Worm (Caenorhabditis elegans): Measurements from ENCODE around the gene F47B10.8.
A peak's percentile ranks its signal among the peaks of the same experiment; 100 is the strongest.

F47B10.8 gene

ce11 chrX:10900952-10901351 lies 9.7 kb downstream of the F47B10.8 start (continued):
- TF ChIP-seq lsy-2 (tag; optimal IDR thresholded peaks at IDR 0.05) (peak in 1 of 2 experiments; percentile 61), ctbp-1 (GFP tag; IDR thresholded peaks at IDR 0.05) (0 out of 2 replicates have a peak, but pooled peaks have one; percentile 38), php-3 (GFP tag; IDR thresholded peaks at IDR 0.05) (0 out of 2 replicates have a peak, but pooled peaks have one; percentile 22), dpl-1 (GFP tag; optimal IDR thresholded peaks at IDR 0.05) (peak; percentile 21), mep-1 (tag; optimal IDR thresholded peaks at IDR 0.05) (peak; percentile 79), nhr-11 (tag; optimal IDR thresholded peaks at IDR 0.05) (peak; percentile 87)

- no peak for TF ChIP-seq nhr-111 (GFP tag; optimal IDR thresholded peaks at IDR 0.05)
- TF ChIP-seq skn-1 (tag; optimal IDR thresholded peaks at IDR 0.05), result no peak
- no peak for TF ChIP-seq ZK337.2 (GFP tag; IDR thresholded peaks at IDR 0.05)
- peak; percentile 39 for TF ChIP-seq mep-1 (tag; optimal IDR thresholded peaks at IDR 0.05)
- TF ChIP-seq zip-2 (tag; optimal IDR thresholded peaks at IDR 0.05), result no peak
- TF ChIP-seq dve-1 (tag; optimal IDR thresholded peaks at IDR 0.05; ENCODE audit: insufficient read depth), result peak; percentile 21
- no peak for TF ChIP-seq ceh-62 (tag; optimal IDR thresholded peaks at IDR 0.05)
- no peak for TF ChIP-seq ceh-44 (GFP tag; IDR thresholded peaks at IDR 0.05)
- no peak for TF ChIP-seq T26A8.4 (GFP tag; IDR thresholded peaks at IDR 0.05)
- peak; percentile 0 to 59 for TF ChIP-seq lsy-2 (tag; optimal IDR thresholded peaks at IDR 0.05)
- no peak for TF ChIP-seq madf-9 (GFP tag; conservative IDR thresholded peaks at IDR 0.05)
- TF ChIP-seq unc-39 (tag; optimal IDR thresholded peaks at IDR 0.05), result no peak
- peak; percentile 67 for TF ChIP-seq dmd-6 (GFP tag; IDR thresholded peaks at IDR 0.05)
- TF ChIP-seq mxl-2 (GFP tag; conservative IDR thresholded peaks at IDR 0.05), result no peak
- no peak for TF ChIP-seq F37D6.2 (tag; optimal IDR thresholded peaks at IDR 0.05)
- no peak for TF ChIP-seq daf-16 (GFP tag; optimal IDR thresholded peaks at IDR 0.05)
- TF ChIP-seq daf-16 (tag; optimal IDR thresholded peaks at IDR 0.05), result peak; percentile 24
- TF ChIP-seq ZK546.5 (tag; optimal IDR thresholded peaks at IDR 0.05), result no peak
- peak; percentile 60; the same call in 1 of the 2 replicates for TF ChIP-seq hmg-1.1 (GFP tag; IDR thresholded peaks at IDR 0.05)
- no peak for TF ChIP-seq nhr-237 (tag; optimal IDR thresholded peaks at IDR 0.05)
- no peak for TF ChIP-seq ctbp-1 (GFP tag; IDR thresholded peaks at IDR 0.05)
- peak; percentile 92 for TF ChIP-seq mxl-3 (GFP tag; optimal IDR thresholded peaks at IDR 0.05)
- no peak for TF ChIP-seq snpc-4 (tag; optimal IDR thresholded peaks at IDR 0.05)
- no peak for TF ChIP-seq F49E8.2 (tag; optimal IDR thresholded peaks at IDR 0.05; ENCODE audit: borderline replicate concordance)
- peak; percentile 62 for TF ChIP-seq rbr-2 (tag; optimal IDR thresholded peaks at IDR 0.05)
- TF ChIP-seq vab-7 (GFP tag; IDR thresholded peaks at IDR 0.05), result no peak
- peak; percentile 56 for TF ChIP-seq hlh-11 (tag; optimal IDR thresholded peaks at IDR 0.05)
- no peak for TF ChIP-seq nhr-48 (tag; optimal IDR thresholded peaks at IDR 0.05)
- no peak for TF ChIP-seq T20F7.1 (GFP tag; optimal IDR thresholded peaks at IDR 0.05)
- no peak for TF ChIP-seq ceh-28 (tag; optimal IDR thresholded peaks at IDR 0.05)
- TF ChIP-seq fkh-10 (GFP tag; optimal IDR thresholded peaks at IDR 0.05), result no peak
- TF ChIP-seq arid-1 (GFP tag; conservative IDR thresholded peaks at IDR 0.05), result no peak
- no peak for TF ChIP-seq aha-1 (tag)
- no peak for TF ChIP-seq F44E2.7 (GFP tag; IDR thresholded peaks at IDR 0.05)
- no peak for TF ChIP-seq lin-29 (GFP tag; IDR thresholded peaks at IDR 0.05)
- no peak for TF ChIP-seq ceh-82 (tag; optimal IDR thresholded peaks at IDR 0.05)
- TF ChIP-seq ces-1 (GFP tag; optimal IDR thresholded peaks at IDR 0.05), result no peak
- no peak for TF ChIP-seq pha-4 (GFP tag; IDR thresholded peaks at IDR 0.05)
- TF ChIP-seq pha-4 (tag; optimal IDR thresholded peaks at IDR 0.05), result no peak
- TF ChIP-seq hlh-30 (tag; optimal IDR thresholded peaks at IDR 0.05; ENCODE audit: insufficient read depth), result peak; percentile 31
- TF ChIP-seq set-16 (GFP tag; IDR thresholded peaks at IDR 0.05), result no peak
- TF ChIP-seq mes-2 (tag; optimal IDR thresholded peaks at IDR 0.05; ENCODE audit: poor library complexity, severe bottlenecking), result peak; percentile 50
- TF ChIP-seq Y105C5A.15 (GFP tag; IDR thresholded peaks at IDR 0.05), result no peak
- TF ChIP-seq Y5F2A.4 (GFP tag; optimal IDR thresholded peaks at IDR 0.05), result no peak
- TF ChIP-seq unc-62 (GFP tag; optimal IDR thresholded peaks at IDR 0.05 in 1 of 2), result peak in 1 of 2 experiments; percentile 71
- TF ChIP-seq unc-62 (tag; optimal IDR thresholded peaks at IDR 0.05), result no peak
Observed at ce11 chrX:10900079-10900724, 10.4 kb downstream of the F47B10.8 start, which contains the start of gene suca-1. TSS of gene suca-1 (minus strand) at chrX:10900114.

Data from whole organism, L4 larva.